Fruit fly (Drosophila melanogaster) whole organism: Measurements from ENCODE around the gene Oseg5.

Source experiments
- CG8478 ChIP-seq: fragments of >200 bp; optimal IDR thresholded peaks from 2 replicates; lab custom pipeline; 2018; ENCODE audit warnings: inconsistent platforms
- Dll ChIP-seq: fragments of >200 bp; optimal IDR thresholded peaks from 2 replicates; lab custom pipeline; 2017
- EcR ChIP-seq, 2 experiments: fragments of >200 bp; optimal IDR thresholded peaks; 2 replicates each; lab custom pipeline; 2017; ENCODE audit warnings: missing biosample characterization in 2 of 2, missing genetic modification characterization in 2 of 2, missing genetic modification reagents in 2 of 2
- pan ChIP-seq: fragments of >200 bp; optimal IDR thresholded peaks from 2 replicates; lab custom pipeline; 2017
- psq ChIP-seq: fragments of >200 bp; optimal IDR thresholded peaks from 2 replicates; lab custom pipeline; 2017
- usp ChIP-seq: fragments of >200 bp; optimal IDR thresholded peaks from 2 replicates; lab custom pipeline; 2017; ENCODE audit warnings: missing biosample characterization, missing genetic modification characterization, mixed read lengths

- TF ChIP-seq usp (GFP tag; lab: Kevin White, UChicago) (no peak), CG8478 (lab: Kevin White, UChicago) (no peak), psq (lab: Kevin White, UChicago) (no peak), EcR (GFP tag; optimal IDR thresholded peaks at IDR 0.05; lab: Kevin White, UChicago) (no peak), pan (lab: Kevin White, UChicago) (no peak), Dll (lab: Kevin White, UChicago) (no peak)
Measured at dm6 chr2L:20828701-20829100, 6.9 kb downstream of the Oseg5 start.
